Worm (Caenorhabditis elegans): ENCODE data around the gene srz-67.

srz-67 gene

ce11 chrII:3208679-3209078 lies 28.3 kb downstream of the srz-67 start, which contains the start of gene sdz-35:
Gene sdz-35 (minus strand): TSS chrII:3208779.
- TF ChIP-seq fkh-2 (tag; optimal IDR thresholded peaks at IDR 0.05) (no peak), unc-62 (GFP tag; optimal IDR thresholded peaks at IDR 0.05) (no peak), nhr-23 (tag; optimal IDR thresholded peaks at IDR 0.05) (no peak), jun-1 (tag; optimal IDR thresholded peaks at IDR 0.05) (no peak), unc-39 (tag; optimal IDR thresholded peaks at IDR 0.05) (no peak), ceh-82 (tag; optimal IDR thresholded peaks at IDR 0.05) (no peak), mml-1 (tag; optimal IDR thresholded peaks at IDR 0.05) (no peak), nhr-25 (tag; optimal IDR thresholded peaks at IDR 0.05) (no peak), tbx-2 (tag; optimal IDR thresholded peaks at IDR 0.05) (no peak), nhr-43 (tag; optimal IDR thresholded peaks at IDR 0.05; ENCODE audit: poor library complexity, severe bottlenecking) (no peak), hmg-11 (tag; optimal IDR thresholded peaks at IDR 0.05) (no peak), nhr-77 (tag; optimal IDR thresholded peaks at IDR 0.05) (no peak), nhr-11 (tag; optimal IDR thresholded peaks at IDR 0.05) (no peak), ztf-11 (tag; optimal IDR thresholded peaks at IDR 0.05) (no peak), eor-1 (tag; optimal IDR thresholded peaks at IDR 0.05) (no peak)

- no peak for TF ChIP-seq daf-12 (tag; optimal IDR thresholded peaks at IDR 0.05)
- TF ChIP-seq unc-62 (GFP tag; optimal IDR thresholded peaks at IDR 0.05), result no peak
- TF ChIP-seq fkh-2 (tag; optimal IDR thresholded peaks at IDR 0.05), result no peak
- TF ChIP-seq egl-27 (tag; optimal IDR thresholded peaks at IDR 0.05), result no peak
- TF ChIP-seq nhr-237 (tag; optimal IDR thresholded peaks at IDR 0.05), result no peak
- no peak for TF ChIP-seq mdl-1 (tag; optimal IDR thresholded peaks at IDR 0.05)
- TF ChIP-seq sea-2 (GFP tag; optimal IDR thresholded peaks at IDR 0.05), result no peak
- TF ChIP-seq lsy-12 (tag; optimal IDR thresholded peaks at IDR 0.05), result no peak
- no peak for TF ChIP-seq ceh-9 (tag; optimal IDR thresholded peaks at IDR 0.05)
- TF ChIP-seq nhr-77 (tag; optimal IDR thresholded peaks at IDR 0.05), result no peak
- no peak for TF ChIP-seq fos-1 (tag; optimal IDR thresholded peaks at IDR 0.05)
- TF ChIP-seq nhr-43 (tag; optimal IDR thresholded peaks at IDR 0.05; ENCODE audit: poor library complexity, severe bottlenecking), result no peak
- TF ChIP-seq eor-1 (tag; optimal IDR thresholded peaks at IDR 0.05), result no peak
- TF ChIP-seq nhr-12 (tag; optimal IDR thresholded peaks at IDR 0.05), result no peak
- TF ChIP-seq snpc-4 (tag; optimal IDR thresholded peaks at IDR 0.05), result no peak
- no peak for TF ChIP-seq ceh-28 (tag; optimal IDR thresholded peaks at IDR 0.05)
- TF ChIP-seq ceh-16 (tag; optimal IDR thresholded peaks at IDR 0.05), result no peak
- no peak for TF ChIP-seq nhr-67 (tag; optimal IDR thresholded peaks at IDR 0.05)
- TF ChIP-seq elt-2 (tag; optimal IDR thresholded peaks at IDR 0.05), result no peak
Measured at ce11 chrII:3206423-3206989, 30.4 kb downstream of the srz-67 start, which contains the start of the genes ZC239.20 and ZC239.21. Gene ZC239.20 (minus strand): TSS chrII:3206523. Gene ZC239.21 (plus strand): TSS chrII:3206939.

- TF ChIP-seq nhr-43 (tag; optimal IDR thresholded peaks at IDR 0.05; ENCODE audit: poor library complexity, severe bottlenecking) (no peak), ceh-9 (tag; optimal IDR thresholded peaks at IDR 0.05) (no peak), R02D3.7 (tag; optimal IDR thresholded peaks at IDR 0.05) (no peak), lin-15B (tag; optimal IDR thresholded peaks at IDR 0.05) (no peak), nhr-237 (tag; optimal IDR thresholded peaks at IDR 0.05) (no peak), pha-4 (tag; optimal IDR thresholded peaks at IDR 0.05) (no peak), mdl-1 (tag; optimal IDR thresholded peaks at IDR 0.05) (no peak), nhr-67 (tag; optimal IDR thresholded peaks at IDR 0.05) (no peak), unc-39 (tag; optimal IDR thresholded peaks at IDR 0.05) (no peak), nhr-25 (tag; optimal IDR thresholded peaks at IDR 0.05) (no peak), nhr-77 (tag; optimal IDR thresholded peaks at IDR 0.05) (no peak), ztf-11 (tag; optimal IDR thresholded peaks at IDR 0.05) (no peak), nhr-23 (tag; optimal IDR thresholded peaks at IDR 0.05) (no peak), fkh-10 (GFP tag; optimal IDR thresholded peaks at IDR 0.05) (no peak), ceh-82 (tag; optimal IDR thresholded peaks at IDR 0.05) (no peak), mml-1 (tag; optimal IDR thresholded peaks at IDR 0.05) (no peak), unc-62 (GFP tag; optimal IDR thresholded peaks at IDR 0.05) (no peak), lsy-12 (tag; optimal IDR thresholded peaks at IDR 0.05) (no peak)
Measured at ce11 chrII:3203415-3203814, 33.5 kb downstream of the srz-67 start, which contains the start of gene sri-50. Gene sri-50 (plus strand): TSS chrII:3203715.

- TF ChIP-seq mml-1 (tag; optimal IDR thresholded peaks at IDR 0.05), result no peak
- no peak for TF ChIP-seq jun-1 (tag; optimal IDR thresholded peaks at IDR 0.05)
- TF ChIP-seq unc-39 (tag; optimal IDR thresholded peaks at IDR 0.05), result no peak
- no peak for TF ChIP-seq mdl-1 (tag; optimal IDR thresholded peaks at IDR 0.05)
- TF ChIP-seq pqm-1 (tag; optimal IDR thresholded peaks at IDR 0.05), result no peak
- no peak for TF ChIP-seq lin-39 (tag; optimal IDR thresholded peaks at IDR 0.05)
- TF ChIP-seq sea-2 (GFP tag; optimal IDR thresholded peaks at IDR 0.05), result no peak
- no peak for TF ChIP-seq eor-1 (tag; optimal IDR thresholded peaks at IDR 0.05)
- no peak for TF ChIP-seq ama-1 (optimal IDR thresholded peaks at IDR 0.05)
- TF ChIP-seq aly-2 (tag; optimal IDR thresholded peaks at IDR 0.05), result no peak
- no peak for TF ChIP-seq fos-1 (tag; optimal IDR thresholded peaks at IDR 0.05)
- TF ChIP-seq nhr-11 (tag; optimal IDR thresholded peaks at IDR 0.05), result no peak
- TF ChIP-seq daf-12 (tag; optimal IDR thresholded peaks at IDR 0.05), result no peak
Measured at ce11 chrII:3202519-3202918, 34.4 kb downstream of the srz-67 start, which contains the start of gene sri-53. Gene sri-53 (minus strand): TSS chrII:3202619.

Data from whole organism, L3 larva.